Worm (Caenorhabditis elegans) whole organism, young adult: ENCODE data around the gene pigq-1.

Experiments used
- B0035.1 ChIP-seq: sonication (generic microtip); optimal IDR thresholded peaks from 2 replicates; lab custom pipeline; 2016; ENCODE audit warnings: missing genetic modification characterization, mild to moderate bottlenecking, missing compliant biosample characterization, missing genotype, missing genetic modification reagents
- C06A6.2 ChIP-seq: fragments of 200-800 bp; sonication (Bioruptor generic); conservative IDR thresholded peaks from 2 replicates; pipeline ENCODE4 v1.3.6; 2022; ENCODE audit warnings: missing genetic modification characterization, missing compliant biosample characterization
- D2030.7 ChIP-seq: fragments of 200-800 bp; sonication (Bioruptor generic); IDR thresholded peaks from 2 replicates; pipeline ENCODE4 v1.3.6; 2022; ENCODE audit warnings: missing genetic modification reagents, missing genetic modification characterization, missing compliant biosample characterization
- F55B11.4 ChIP-seq: sonication (generic microtip); optimal IDR thresholded peaks from 2 replicates; lab custom pipeline; 2016; ENCODE audit warnings: missing compliant biosample characterization, missing genetic modification characterization, borderline replicate concordance; ENCODE audit not compliant: insufficient read depth
- K11D2.4 ChIP-seq: fragments of 200-800 bp; sonication (Bioruptor generic); IDR thresholded peaks from 2 replicates; pipeline ENCODE4 v1.3.6; 2022; ENCODE audit warnings: missing genetic modification reagents, missing genetic modification characterization, missing compliant biosample characterization
- Y53F4B.3 ChIP-seq: fragments of 200-800 bp; sonication (Bioruptor generic); IDR thresholded peaks from 2 replicates; pipeline ENCODE4 v1.3.6; 2022; ENCODE audit warnings: missing genetic modification reagents, missing genetic modification characterization, missing compliant biosample characterization
- Y56A3A.18 ChIP-seq: fragments of 200-800 bp; sonication (Bioruptor generic); IDR thresholded peaks from 2 replicates; pipeline ENCODE4 v1.3.6; 2022; ENCODE audit warnings: missing genetic modification reagents, missing genetic modification characterization, missing compliant biosample characterization
- Y79H2A.3 ChIP-seq: fragments of 200-800 bp; sonication (Bioruptor generic); conservative IDR thresholded peaks from 2 replicates; pipeline ENCODE4 v1.3.6; 2022; ENCODE audit warnings: missing genetic modification reagents, missing genetic modification characterization, missing compliant biosample characterization
- Y95B8A.8 ChIP-seq: fragments of 200-800 bp; sonication (Bioruptor generic); IDR thresholded peaks from 2 replicates; pipeline ENCODE4 v1.3.6; 2022; ENCODE audit warnings: missing genetic modification reagents, missing genetic modification characterization, missing compliant biosample characterization
- aptf-3 ChIP-seq: fragments of 200-800 bp; sonication (Bioruptor generic); IDR thresholded peaks from 2 replicates; pipeline ENCODE4 v1.3.6; 2022; ENCODE audit warnings: missing genetic modification characterization, missing compliant biosample characterization
- atf-7 ChIP-seq: sonication (generic microtip); optimal IDR thresholded peaks from 2 replicates; lab custom pipeline; 2017; ENCODE audit warnings: mild to moderate bottlenecking, missing genetic modification characterization, missing compliant biosample characterization
- cebp-2 ChIP-seq: fragments of 200-800 bp; sonication (Bioruptor generic); IDR thresholded peaks from 2 replicates; pipeline ENCODE4 v1.3.6; 2022; ENCODE audit warnings: missing genetic modification characterization, missing compliant biosample characterization
- die-1 ChIP-seq: sonication (generic microtip); optimal IDR thresholded peaks from 2 replicates; lab custom pipeline; 2016; ENCODE audit warnings: missing genotype, mild to moderate bottlenecking, missing genetic modification characterization, missing compliant biosample characterization
- dox-1 ChIP-seq: fragments of 200-800 bp; sonication (Bioruptor generic); IDR thresholded peaks from 2 replicates; pipeline ENCODE4 v1.3.6; 2022; ENCODE audit warnings: missing genetic modification reagents, missing genetic modification characterization, missing compliant biosample characterization
- dpff-1 ChIP-seq: sonication (generic microtip); optimal IDR thresholded peaks from 2 replicates; lab custom pipeline; 2017; ENCODE audit warnings: mild to moderate bottlenecking, missing genetic modification characterization, missing compliant biosample characterization
- dpl-1 ChIP-seq: fragments of 150-350 bp; optimal IDR thresholded peaks from 2 replicates; lab custom pipeline; 2014; ENCODE audit warnings: missing biosample characterization, missing genetic modification reagents, missing genetic modification characterization
- efl-1 ChIP-seq: fragments of 150-350 bp; optimal IDR thresholded peaks from 2 replicates; lab custom pipeline; 2014; ENCODE audit warnings: missing biosample characterization, missing genetic modification reagents, missing genetic modification characterization
- egl-18 ChIP-seq: fragments of 200-800 bp; sonication (Bioruptor generic); IDR thresholded peaks from 2 replicates; pipeline ENCODE4 v1.3.6; 2022; ENCODE audit warnings: missing genetic modification reagents, missing genetic modification characterization, missing compliant biosample characterization
- egrh-3 ChIP-seq: fragments of 200-800 bp; sonication (Bioruptor generic); IDR thresholded peaks from 2 replicates; pipeline ENCODE4 v1.3.6; 2022; ENCODE audit warnings: missing genetic modification reagents, missing genetic modification characterization, missing compliant biosample characterization
- ets-4 ChIP-seq: fragments of 200-800 bp; sonication (Bioruptor generic); optimal IDR thresholded peaks from 2 replicates; lab custom pipeline; 2018; ENCODE audit warnings: mild to moderate bottlenecking, missing genetic modification characterization, missing compliant biosample characterization
- gei-17 ChIP-seq: fragments of 200-800 bp; sonication (Bioruptor generic); optimal IDR thresholded peaks from 2 replicates; lab custom pipeline; 2018; ENCODE audit warnings: mild to moderate bottlenecking, missing genetic modification characterization, missing compliant biosample characterization
- him-1 ChIP-seq: sonication (generic microtip); optimal IDR thresholded peaks from 2 replicates; lab custom pipeline; 2016; ENCODE audit warnings: missing genotype, missing genetic modification reagents, missing genetic modification characterization, missing compliant biosample characterization
- hlh-26 ChIP-seq: fragments of 200-800 bp; sonication (Bioruptor generic); conservative IDR thresholded peaks from 2 replicates; pipeline ENCODE4 v1.3.6; 2022; ENCODE audit warnings: missing genetic modification reagents, missing genetic modification characterization, missing compliant biosample characterization
- hmg-1.2 ChIP-seq: fragments of 200-800 bp; sonication (Bioruptor generic); IDR thresholded peaks from 2 replicates; pipeline ENCODE4 v1.3.6; 2022; ENCODE audit warnings: missing genetic modification reagents, missing genetic modification characterization, missing compliant biosample characterization
- let-526 ChIP-seq: fragments of 200-800 bp; sonication (Bioruptor generic); IDR thresholded peaks from 2 replicates; pipeline ENCODE4 v1.3.6; 2022; ENCODE audit warnings: missing genetic modification reagents, missing genetic modification characterization, missing compliant biosample characterization
- lin-26 ChIP-seq: fragments of 200-800 bp; sonication (Bioruptor generic); IDR thresholded peaks from 2 replicates; pipeline ENCODE4 v1.3.6; 2022; ENCODE audit warnings: missing genetic modification reagents, missing genetic modification characterization, missing compliant biosample characterization
- lin-35 ChIP-seq, 3 experiments: fragments of 150-350 bp in 2 of 3; sonication (generic microtip) in 1 of 3; optimal IDR thresholded peaks; 2 replicates each; lab custom pipeline; 2014 to 2018; ENCODE audit warnings: missing biosample characterization in 3 of 3, missing genetic modification characterization in 3 of 3, missing genetic modification reagents in 3 of 3
- madf-10 ChIP-seq: sonication (generic microtip); optimal IDR thresholded peaks from 2 replicates; lab custom pipeline; 2016; ENCODE audit warnings: mild to moderate bottlenecking, missing genetic modification characterization, missing compliant biosample characterization
- madf-3 ChIP-seq: fragments of 200-800 bp; sonication (Bioruptor generic); IDR thresholded peaks from 2 replicates; pipeline ENCODE4 v1.3.6; 2022; ENCODE audit warnings: missing genetic modification reagents, missing genetic modification characterization, missing compliant biosample characterization
- mcd-1 ChIP-seq: fragments of 200-800 bp; sonication (Bioruptor generic); IDR thresholded peaks from 2 replicates; pipeline ENCODE4 v1.3.6; 2022; ENCODE audit warnings: missing genetic modification reagents, missing genetic modification characterization, missing compliant biosample characterization
- nfyb-1 ChIP-seq: fragments of 200-800 bp; sonication (Bioruptor generic); IDR thresholded peaks from 2 replicates; pipeline ENCODE4 v1.3.6; 2022; ENCODE audit warnings: missing genetic modification reagents, missing genetic modification characterization, missing compliant biosample characterization
- nhr-27 ChIP-seq: fragments of 200-800 bp; sonication (Bioruptor generic); optimal IDR thresholded peaks from 2 replicates; lab custom pipeline; 2018; ENCODE audit warnings: mild to moderate bottlenecking, missing genetic modification characterization, moderate library complexity, missing compliant biosample characterization
- nhr-90 ChIP-seq: sonication (generic microtip); optimal IDR thresholded peaks from 2 replicates; lab custom pipeline; 2016; ENCODE audit warnings: missing genotype, mild to moderate bottlenecking, missing genetic modification characterization, missing compliant biosample characterization
- pbrm-1 ChIP-seq: fragments of 200-800 bp; sonication (Bioruptor generic); IDR thresholded peaks from 2 replicates; pipeline ENCODE4 v1.3.6; 2022; ENCODE audit warnings: missing genetic modification reagents, missing genetic modification characterization, missing compliant biosample characterization
- snpc-1.1 ChIP-seq: sonication (generic microtip); optimal IDR thresholded peaks from 2 replicates; lab custom pipeline; 2017; ENCODE audit warnings: missing genetic modification characterization, mild to moderate bottlenecking, missing compliant biosample characterization, antibody characterized with exemption, moderate library complexity, missing genotype, missing genetic modification reagents; ENCODE audit not compliant: insufficient read depth
- snpc-3.4 ChIP-seq: sonication (generic microtip); optimal IDR thresholded peaks from 2 replicates; lab custom pipeline; 2017; ENCODE audit warnings: missing genetic modification characterization, mild to moderate bottlenecking, missing compliant biosample characterization, antibody characterized with exemption, moderate library complexity, missing genotype, missing genetic modification reagents
- tbp1 ChIP-seq: fragments of 200-800 bp; sonication (Bioruptor generic); optimal IDR thresholded peaks from 2 replicates; lab custom pipeline; 2018; ENCODE audit warnings: mild to moderate bottlenecking, missing genetic modification characterization, missing compliant biosample characterization
- tbx-9 ChIP-seq: sonication (generic microtip); optimal IDR thresholded peaks from 2 replicates; lab custom pipeline; 2016; ENCODE audit warnings: borderline replicate concordance, missing genetic modification characterization, inconsistent platforms, missing compliant biosample characterization
- zim-3 ChIP-seq: sonication (generic microtip); optimal IDR thresholded peaks from 2 replicates; lab custom pipeline; 2017; ENCODE audit warnings: mild to moderate bottlenecking, missing genetic modification characterization, moderate library complexity, missing compliant biosample characterization
- ztf-22 ChIP-seq: fragments of 200-800 bp; sonication (Bioruptor generic); optimal IDR thresholded peaks from 2 replicates; lab custom pipeline; 2018; ENCODE audit warnings: mild to moderate bottlenecking, missing genetic modification characterization, moderate library complexity, missing compliant biosample characterization
- ztf-25 ChIP-seq: fragments of 200-800 bp; sonication (Bioruptor generic); IDR thresholded peaks from 2 replicates; pipeline ENCODE4 v1.3.6; 2022; ENCODE audit warnings: missing genetic modification reagents, missing genetic modification characterization, missing compliant biosample characterization
- ztf-3 ChIP-seq: fragments of 200-800 bp; sonication (Bioruptor generic); optimal IDR thresholded peaks from 2 replicates; lab custom pipeline; 2018; ENCODE audit warnings: mild to moderate bottlenecking, missing genetic modification characterization, missing compliant biosample characterization
- ztf-6 ChIP-seq: fragments of 200-800 bp; sonication (Bioruptor generic); IDR thresholded peaks from 2 replicates; pipeline ENCODE4 v1.3.6; 2022; ENCODE audit warnings: missing genetic modification reagents, missing genetic modification characterization, missing compliant biosample characterization

Gene pigq-1

DNA sequence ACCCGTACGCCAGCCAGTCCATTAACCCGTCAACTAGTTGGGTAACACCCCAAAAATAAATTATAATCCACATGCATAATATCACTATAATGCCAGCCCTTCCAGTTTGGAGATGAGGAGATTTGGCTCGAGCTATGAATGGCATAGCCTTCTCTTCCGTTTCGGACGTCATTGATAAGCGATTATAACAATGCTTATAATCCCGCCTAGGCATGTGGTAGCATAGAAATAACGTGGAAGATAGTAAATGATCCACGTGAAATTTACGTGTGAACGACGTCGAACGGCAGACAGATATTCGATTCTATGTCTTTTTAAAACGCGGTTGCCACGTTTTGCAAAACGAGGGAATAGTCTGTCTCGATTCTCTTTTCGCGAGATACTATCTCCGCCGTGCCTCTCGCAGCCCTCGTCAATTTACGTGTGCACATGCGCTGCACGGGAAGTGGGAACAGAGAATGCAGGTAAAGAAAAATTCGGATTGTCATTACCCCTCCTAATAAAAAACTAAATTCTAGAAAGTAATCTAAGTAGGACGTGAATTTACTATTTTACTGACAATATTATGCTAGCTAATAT is 1.8 kb upstream of the pigq-1 start (continued):
- no peak for TF ChIP-seq dpff-1 (tag; lab: Kevin White, UChicago)
- peak; percentile 31; the same call in 1 of the 2 replicates for TF ChIP-seq dox-1 (GFP tag; lab: Robert Waterston, UW)
- TF ChIP-seq B0035.1 (tag; lab: Kevin White, UChicago): no peak
- peak; percentile 18 for TF ChIP-seq ztf-3 (GFP tag; lab: Kevin White, UChicago)
- no peak for TF ChIP-seq snpc-1.1 (tag; lab: Kevin White, UChicago)
- TF ChIP-seq pbrm-1 (GFP tag; lab: Robert Waterston, UW): 0 out of 2 replicates have a peak, but pooled peaks have one; percentile 46
- TF ChIP-seq egl-18 (GFP tag; lab: Robert Waterston, UW): no peak

ce11 chrIV:11146492-11146891 is 555 bp downstream of the pigq-1 start:
- TF ChIP-seq egrh-3 (GFP tag; lab: Robert Waterston, UW): no peak
- TF ChIP-seq ztf-22: no peak
- TF ChIP-seq cebp-2: no peak
- no peak for TF ChIP-seq efl-1 (GFP tag; lab: Kevin White, UChicago)
- no peak for TF ChIP-seq ztf-6 (GFP tag; lab: Robert Waterston, UW)
- TF ChIP-seq F55B11.4 (tag; lab: Kevin White, UChicago): no peak
- no peak for TF ChIP-seq D2030.7
- no peak for TF ChIP-seq ztf-25 (GFP tag; lab: Robert Waterston, UW)

- no peak for TF ChIP-seq ztf-25 (GFP tag; lab: Robert Waterston, UW)
- peak; percentile 21; the same call in 1 of the 2 replicates for TF ChIP-seq nfyb-1 (GFP tag; lab: Robert Waterston, UW)
- TF ChIP-seq ets-4 (GFP tag; lab: Kevin White, UChicago): no peak
- peak; percentile 64 for TF ChIP-seq him-1 (tag; lab: Kevin White, UChicago)
- TF ChIP-seq madf-10 (tag; lab: Kevin White, UChicago): no peak
- TF ChIP-seq let-526: no peak
- no peak for TF ChIP-seq K11D2.4
- 0 out of 2 replicates have a peak, but pooled peaks have one; percentile 39 for TF ChIP-seq Y79H2A.3 (GFP tag; lab: Robert Waterston, UW)
- TF ChIP-seq Y53F4B.3 (GFP tag; lab: Robert Waterston, UW): no peak
- 0 out of 2 replicates have a peak, but pooled peaks have one; percentile 50 for TF ChIP-seq Y95B8A.8 (GFP tag; lab: Robert Waterston, UW)
- no peak for TF ChIP-seq aptf-3
- no peak for TF ChIP-seq tbx-9 (tag; lab: Kevin White, UChicago)
- TF ChIP-seq hmg-1.2 (GFP tag; lab: Robert Waterston, UW): no peak
- peak; percentile 42 for TF ChIP-seq tbp1 (GFP tag; lab: Kevin White, UChicago)
- peak; percentile 53 for TF ChIP-seq snpc-3.4 (tag; lab: Kevin White, UChicago)
- TF ChIP-seq nhr-90 (tag; lab: Kevin White, UChicago): peak; percentile 24
- TF ChIP-seq madf-3 (GFP tag; lab: Robert Waterston, UW): 0 out of 2 replicates have a peak, but pooled peaks have one; percentile 38
- peak; percentile 75 for TF ChIP-seq zim-3 (tag; lab: Kevin White, UChicago)
- peak in 1 of 3 experiments; percentile 47 for TF ChIP-seq lin-35 (GFP tag; optimal IDR thresholded peaks at IDR 0.05; lab: Kevin White, UChicago)
- TF ChIP-seq lin-26 (GFP tag; lab: Robert Waterston, UW): peak; percentile 59
- TF ChIP-seq ztf-6 (GFP tag; lab: Robert Waterston, UW): no peak
- TF ChIP-seq snpc-1.1 (tag; lab: Kevin White, UChicago): peak; percentile 28
- no peak for TF ChIP-seq C06A6.2 (GFP tag; lab: Robert Waterston, UW)
- TF ChIP-seq dpff-1 (tag; lab: Kevin White, UChicago): peak; percentile 91
- 0 out of 2 replicates have a peak, but pooled peaks have one; percentile 49 for TF ChIP-seq Y56A3A.18 (GFP tag; lab: Robert Waterston, UW)
- TF ChIP-seq nhr-27 (tag; lab: Kevin White, UChicago): peak; percentile 75
- TF ChIP-seq hlh-26: no peak
- TF ChIP-seq dpl-1 (GFP tag; lab: Kevin White, UChicago): no peak
- peak; percentile 35 for TF ChIP-seq die-1 (tag; lab: Kevin White, UChicago)
- no peak for TF ChIP-seq mcd-1 (GFP tag; lab: Robert Waterston, UW)
- peak; percentile 46 for TF ChIP-seq atf-7 (tag; lab: Kevin White, UChicago)
- peak; percentile 52; the same call in 1 of the 2 replicates for TF ChIP-seq pbrm-1 (GFP tag; lab: Robert Waterston, UW)
- no peak for TF ChIP-seq ztf-22
- no peak for TF ChIP-seq gei-17
These were observed 1.1 kb downstream of the pigq-1 start for ce11 chrIV:11145929-11146339.
